Worm (Caenorhabditis elegans): Measurements from ENCODE around the gene abts-4.

abts-4 gene

DNA sequence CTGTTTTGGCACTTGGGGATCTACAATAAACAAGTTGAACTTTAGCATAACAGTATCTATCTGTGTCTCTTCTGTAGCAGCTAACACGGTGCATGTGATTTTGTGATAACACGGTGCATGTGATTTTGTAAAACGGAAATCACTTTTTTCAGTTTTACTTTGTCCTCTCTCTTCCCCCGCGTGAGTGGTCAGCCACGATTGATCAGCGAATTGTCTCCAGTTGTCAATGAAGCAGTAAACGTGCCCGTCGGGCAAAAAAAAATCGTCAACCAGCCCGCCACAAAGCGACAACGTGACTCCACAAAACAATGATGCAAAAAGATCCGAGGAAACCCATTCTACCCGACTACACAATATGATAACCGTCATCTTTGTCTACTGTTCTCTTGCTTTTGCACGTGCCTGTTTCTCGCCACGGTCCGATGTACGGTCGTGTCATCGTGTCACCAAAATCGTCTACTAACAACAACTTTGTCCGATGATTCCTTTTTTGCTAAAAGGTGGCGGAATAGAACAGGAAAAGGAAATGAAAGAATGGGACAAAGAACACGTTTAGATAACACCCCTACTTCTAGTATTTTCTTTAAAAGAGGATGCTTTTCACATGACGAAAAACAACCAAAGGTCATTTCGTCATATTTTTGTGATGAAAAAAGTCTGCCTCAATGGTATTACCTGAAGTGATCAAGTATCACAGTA, 12.3 kb downstream of the abts-4 start (continued):
- TF ChIP-seq unc-62 (GFP tag; optimal IDR thresholded peaks at IDR 0.05 in 1 of 2) (peak in 1 of 2 experiments; percentile 98), unc-62 (tag; optimal IDR thresholded peaks at IDR 0.05) (no peak), ceh-28 (tag; optimal IDR thresholded peaks at IDR 0.05) (no peak), ZK546.5 (tag; optimal IDR thresholded peaks at IDR 0.05) (no peak), mdt-29 (GFP tag; IDR thresholded peaks at IDR 0.05) (peak; percentile 93), mep-1 (tag; optimal IDR thresholded peaks at IDR 0.05) (peak; percentile 62), dve-1 (tag; optimal IDR thresholded peaks at IDR 0.05; ENCODE audit: insufficient read depth) (peak; percentile 82), hmg-1.1 (GFP tag; IDR thresholded peaks at IDR 0.05) (peak; percentile 28), F37D6.2 (tag; optimal IDR thresholded peaks at IDR 0.05) (no peak), nhr-11 (tag; optimal IDR thresholded peaks at IDR 0.05) (peak; percentile 26), hlh-11 (tag; optimal IDR thresholded peaks at IDR 0.05) (peak; percentile 99), nhr-77 (tag; optimal IDR thresholded peaks at IDR 0.05) (peak; percentile 3), ZK337.2 (GFP tag; IDR thresholded peaks at IDR 0.05) (0 out of 2 replicates have a peak, but pooled peaks have one; percentile 26), mxl-2 (GFP tag; conservative IDR thresholded peaks at IDR 0.05) (peak; percentile 89), tra-1 (GFP tag; IDR thresholded peaks at IDR 0.05) (peak; percentile 89), Y5F2A.4 (GFP tag; optimal IDR thresholded peaks at IDR 0.05) (no peak), madf-9 (GFP tag; conservative IDR thresholded peaks at IDR 0.05) (peak; percentile 52; the same call in 1 of the 2 replicates), unc-39 (tag; optimal IDR thresholded peaks at IDR 0.05) (no peak), dmd-9 (GFP tag; IDR thresholded peaks at IDR 0.05) (no peak), sdz-12 (GFP tag; optimal IDR thresholded peaks at IDR 0.05) (peak; percentile 8), daf-12 (tag; optimal IDR thresholded peaks at IDR 0.05) (no peak), nhr-28 (tag; optimal IDR thresholded peaks at IDR 0.05) (peak; percentile 92), cey-2 (tag; optimal IDR thresholded peaks at IDR 0.05; ENCODE audit: borderline replicate concordance, insufficient read depth) (peak; percentile 75), zfp-2 (tag; optimal IDR thresholded peaks at IDR 0.05) (no peak), F44E2.7 (GFP tag; IDR thresholded peaks at IDR 0.05) (no peak), zfp-3 (GFP tag; conservative IDR thresholded peaks at IDR 0.05) (peak; percentile 78; the same call in 1 of the 2 replicates), ceh-44 (GFP tag; IDR thresholded peaks at IDR 0.05) (no peak), saeg-2 (GFP tag; IDR thresholded peaks at IDR 0.05) (peak; percentile 82), snpc-1.2 (GFP tag; IDR thresholded peaks at IDR 0.05) (no peak), daf-16 (GFP tag; optimal IDR thresholded peaks at IDR 0.05) (peak in 1 of 2 experiments; percentile 45), daf-16 (tag; optimal IDR thresholded peaks at IDR 0.05) (peak; percentile 97), ztf-7 (tag; optimal IDR thresholded peaks at IDR 0.05) (peak; percentile 79), D1046.2 (GFP tag; IDR thresholded peaks at IDR 0.05) (0 out of 2 replicates have a peak, but pooled peaks have one; percentile 31), nhr-76 (tag; optimal IDR thresholded peaks at IDR 0.05) (no peak), snpc-4 (tag; optimal IDR thresholded peaks at IDR 0.05) (no peak), php-3 (GFP tag; IDR thresholded peaks at IDR 0.05) (peak; percentile 84), attf-4 (tag; optimal IDR thresholded peaks at IDR 0.05) (no peak), lin-15B (tag; optimal IDR thresholded peaks at IDR 0.05) (no peak), T20F7.1 (GFP tag; optimal IDR thresholded peaks at IDR 0.05) (no peak), egl-27 (tag; optimal IDR thresholded peaks at IDR 0.05) (no peak), nhr-48 (tag; optimal IDR thresholded peaks at IDR 0.05) (peak; percentile 98), nhr-6 (tag; optimal IDR thresholded peaks at IDR 0.05) (peak; percentile 62), zag-1 (tag; optimal IDR thresholded peaks at IDR 0.05) (no peak), duxl-1 (tag; optimal IDR thresholded peaks at IDR 0.05; ENCODE audit: poor library complexity) (peak; percentile 21), dpl-1 (GFP tag; optimal IDR thresholded peaks at IDR 0.05) (peak; percentile 8), ceh-20 (GFP tag; IDR thresholded peaks at IDR 0.05) (peak; percentile 84), mes-2 (tag; optimal IDR thresholded peaks at IDR 0.05; ENCODE audit: poor library complexity, severe bottlenecking) (no peak), nhr-42 (GFP tag; IDR thresholded peaks at IDR 0.05) (peak; percentile 66; the same call in 1 of the 2 replicates), ztf-11 (tag; optimal IDR thresholded peaks at IDR 0.05) (no peak), nhr-10 (tag; optimal IDR thresholded peaks at IDR 0.05) (no peak), Y105C5A.15 (GFP tag; IDR thresholded peaks at IDR 0.05) (0 out of 2 replicates have a peak, but pooled peaks have one; percentile 18)
